Worm (Caenorhabditis elegans) whole organism, midembryonic: Measurements from ENCODE around the gene C16C4.1.

Experiments
- cog-1 ChIP-seq: sonication (generic microtip); optimal IDR thresholded peaks from 2 replicates; lab custom pipeline; 2016; ENCODE audit warnings: missing genetic modification characterization, missing compliant biosample characterization
- flt-1 ChIP-seq: fragments of 200-800 bp; sonication (Bioruptor generic); IDR thresholded peaks from 2 replicates; pipeline ENCODE4 v1.3.6; 2022; ENCODE audit warnings: missing genetic modification characterization, missing compliant biosample characterization
- klf-2 ChIP-seq: fragments of 200-800 bp; sonication (Bioruptor generic); conservative IDR thresholded peaks from 2 replicates; pipeline ENCODE4 v1.3.6; 2022; ENCODE audit warnings: missing genetic modification reagents, missing genetic modification characterization, missing compliant biosample characterization
- ztf-29 ChIP-seq: fragments of 200-800 bp; sonication (Bioruptor generic); IDR thresholded peaks from 2 replicates; pipeline ENCODE4 v1.3.6; 2022; ENCODE audit warnings: missing genetic modification reagents, missing genetic modification characterization, missing compliant biosample characterization

- TF ChIP-seq klf-2 = no peak
- no peak for TF ChIP-seq flt-1
- TF ChIP-seq cog-1 (tag; lab: Kevin White, UChicago) = no peak
- TF ChIP-seq ztf-29 (GFP tag; lab: Robert Waterston, UW) = no peak
Measured at ce11 chrII:1890682-1891081, 3.3 kb upstream of the C16C4.1 start, which contains the start of gene math-9.
